Worm (Caenorhabditis elegans) whole organism, early embryonic: ENCODE data around the gene npa-1.

ENCODE experiments used
- B0310.2 ChIP-seq: sonication (generic microtip); optimal IDR thresholded peaks from 2 replicates; lab custom pipeline; 2016; ENCODE audit warnings: mild to moderate bottlenecking, missing genetic modification characterization, missing compliant biosample characterization
- F13C5.2 ChIP-seq: sonication (generic microtip); optimal IDR thresholded peaks from 2 replicates; lab custom pipeline; 2017; ENCODE audit warnings: mild to moderate bottlenecking, missing genetic modification characterization, inconsistent platforms, missing compliant biosample characterization
- aly-1 ChIP-seq: sonication (generic microtip); optimal IDR thresholded peaks from 2 replicates; lab custom pipeline; 2016; ENCODE audit warnings: missing genetic modification characterization, missing compliant biosample characterization
- ama-1 ChIP-seq: fragments of 150-350 bp; optimal IDR thresholded peaks from 2 replicates; lab custom pipeline; 2014
- ceh-36 ChIP-seq: sonication (generic microtip); optimal IDR thresholded peaks from 2 replicates; lab custom pipeline; 2016; ENCODE audit warnings: missing genetic modification characterization, inconsistent platforms, missing compliant biosample characterization
- ets-7 ChIP-seq: sonication (generic microtip); optimal IDR thresholded peaks from 2 replicates; lab custom pipeline; 2016; ENCODE audit warnings: missing genotype, missing genetic modification characterization, missing compliant biosample characterization
- flt-1 ChIP-seq: fragments of 200-800 bp; sonication (Bioruptor generic); IDR thresholded peaks from 2 replicates; pipeline ENCODE4 v1.3.6; 2022; ENCODE audit warnings: missing genetic modification characterization, missing compliant biosample characterization
- hmg-4 ChIP-seq: fragments of 200-800 bp; sonication (Bioruptor generic); optimal IDR thresholded peaks from 2 replicates; lab custom pipeline; 2018; ENCODE audit warnings: mild to moderate bottlenecking, missing genetic modification characterization, missing compliant biosample characterization
- hnd-1 ChIP-seq: sonication (generic microtip); optimal IDR thresholded peaks from 2 replicates; lab custom pipeline; 2016; ENCODE audit warnings: missing genetic modification characterization, missing compliant biosample characterization
- tbx-11 ChIP-seq: fragments of 200-800 bp; sonication (Bioruptor generic); IDR thresholded peaks from 2 replicates; pipeline ENCODE4 v1.3.6; 2022; ENCODE audit warnings: missing genetic modification characterization, missing compliant biosample characterization
- tra-4 ChIP-seq: sonication (generic microtip); optimal IDR thresholded peaks from 2 replicates; lab custom pipeline; 2017; ENCODE audit warnings: missing genetic modification characterization, missing compliant biosample characterization

DNA sequence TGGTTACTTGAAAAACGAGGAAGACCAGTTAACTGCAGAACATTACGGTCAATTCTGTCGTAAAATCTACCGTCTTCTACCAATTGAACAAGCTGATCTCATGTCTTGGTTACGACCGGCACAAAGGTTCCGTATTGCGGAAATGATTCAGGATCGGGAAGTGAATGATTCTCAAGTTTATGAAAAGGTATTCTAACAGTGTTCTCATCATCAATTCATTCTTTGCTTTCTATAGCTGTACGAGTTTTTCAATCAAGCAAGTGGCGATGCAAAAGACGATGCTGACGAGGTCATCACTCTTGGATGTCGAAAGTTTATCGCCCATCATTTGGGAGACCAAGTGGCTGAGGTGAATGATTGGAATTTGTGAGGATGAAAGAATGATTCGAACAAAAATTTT is 11.8 kb downstream of the npa-1 start:
- TF ChIP-seq ama-1 (lab: Kevin White, UChicago) (no peak), tbx-11 (GFP tag; lab: Robert Waterston, UW) (no peak), ets-7 (tag; lab: Kevin White, UChicago) (no peak), flt-1 (GFP tag; lab: Robert Waterston, UW) (no peak), hnd-1 (tag; lab: Kevin White, UChicago) (no peak), hmg-4 (GFP tag; lab: Kevin White, UChicago) (no peak), tra-4 (tag; lab: Kevin White, UChicago) (no peak), aly-1 (tag; lab: Kevin White, UChicago) (no peak), F13C5.2 (tag; lab: Kevin White, UChicago) (no peak), B0310.2 (tag; lab: Kevin White, UChicago) (no peak), ceh-36 (no peak)
